Worm (Caenorhabditis elegans) whole organism, late embryonic: ENCODE data around the gene nep-25.

ENCODE experiments used
- che-1 ChIP-seq: sonication (generic microtip); optimal IDR thresholded peaks from 2 replicates; lab custom pipeline; 2016; ENCODE audit warnings: mild to moderate bottlenecking, missing genetic modification characterization, missing compliant biosample characterization
- hlh-15 ChIP-seq: sonication (generic microtip); optimal IDR thresholded peaks from 2 replicates; lab custom pipeline; 2016; ENCODE audit warnings: missing genetic modification characterization, missing compliant biosample characterization
- nfya-1 ChIP-seq: sonication (generic microtip); optimal IDR thresholded peaks from 2 replicates; lab custom pipeline; 2017; ENCODE audit warnings: missing genetic modification characterization, mild to moderate bottlenecking, missing compliant biosample characterization, antibody characterized with exemption, moderate library complexity
- pag-3 ChIP-seq: sonication (generic microtip); optimal IDR thresholded peaks from 2 replicates; lab custom pipeline; 2016; ENCODE audit warnings: missing compliant biosample characterization, missing genetic modification characterization, borderline replicate concordance
- pqm-1 ChIP-seq: sonication (generic microtip); optimal IDR thresholded peaks from 2 replicates; lab custom pipeline; 2016; ENCODE audit warnings: missing genetic modification characterization, missing compliant biosample characterization
- unc-3 ChIP-seq, 2 experiments: fragments of 200-800 bp in 1 of 2; sonication (Bioruptor generic) in 1 of 2; sonication (generic microtip) in 1 of 2; conservative IDR thresholded peaks in 1 of 2; optimal IDR thresholded peaks in 1 of 2; 2 replicates each; pipeline versions ENCODE4 v1.3.6 to Lab custom; 2016 to 2022; ENCODE audit warnings: missing compliant biosample characterization in 2 of 2, missing genetic modification characterization in 2 of 2, missing genetic modification reagents in 1 of 2

ce11 chrII:5828486-5828885, 13.6 kb upstream of the nep-25 start, which contains the start of gene ZK1248.11:
- TF ChIP-seq unc-3 (GFP tag; conservative IDR thresholded peaks at IDR 0.05; lab: Robert Waterston, UW) (no peak), unc-3 (tag; optimal IDR thresholded peaks at IDR 0.05; lab: Kevin White, UChicago) (no peak), che-1 (no peak), pag-3 (tag; lab: Kevin White, UChicago) (no peak), pqm-1 (no peak), nfya-1 (tag; lab: Kevin White, UChicago) (no peak), hlh-15 (tag; lab: Kevin White, UChicago) (no peak)
